Worm (Caenorhabditis elegans): ENCODE results near the gene M01F1.9.

M01F1.9 gene

ce11 chrIII:3456226-3456625 is 42.6 kb downstream of the M01F1.9 start (continued):
- TF ChIP-seq D1046.2 (GFP tag; IDR thresholded peaks at IDR 0.05) = peak; percentile 96
- TF ChIP-seq lin-1 (GFP tag; IDR thresholded peaks at IDR 0.05) = peak; percentile 91
- no peak for TF ChIP-seq zip-11 (GFP tag; IDR thresholded peaks at IDR 0.05)
- TF ChIP-seq duxl-1 (tag; optimal IDR thresholded peaks at IDR 0.05; ENCODE audit: poor library complexity) = peak; percentile 93
- TF ChIP-seq attf-4 (tag; optimal IDR thresholded peaks at IDR 0.05) = no peak
- peak; percentile 97 for TF ChIP-seq nhr-102 (tag; optimal IDR thresholded peaks at IDR 0.05)
- TF ChIP-seq ceh-20 (GFP tag; IDR thresholded peaks at IDR 0.05) = peak; percentile 98
- peak; percentile 100 for TF ChIP-seq lin-38 (GFP tag; IDR thresholded peaks at IDR 0.05)
- peak in 1 of 2 experiments; percentile 64 for TF ChIP-seq ZK546.5 (tag; optimal IDR thresholded peaks at IDR 0.05)
- peak in 1 of 2 experiments; percentile 99 for TF ChIP-seq unc-62 (GFP tag; optimal IDR thresholded peaks at IDR 0.05 in 1 of 2)
- TF ChIP-seq unc-62 (tag; optimal IDR thresholded peaks at IDR 0.05) = no peak
- TF ChIP-seq F49E8.2 (tag; optimal IDR thresholded peaks at IDR 0.05; ENCODE audit: borderline replicate concordance) = peak; percentile 8
- no peak for TF ChIP-seq Y105C5A.15 (GFP tag; IDR thresholded peaks at IDR 0.05)
- peak; percentile 87 for TF ChIP-seq spr-3 (GFP tag; optimal IDR thresholded peaks at IDR 0.05)
- TF ChIP-seq unc-39 (tag; optimal IDR thresholded peaks at IDR 0.05) = no peak
- peak; percentile 15 for TF ChIP-seq gei-8 (GFP tag; optimal IDR thresholded peaks at IDR 0.05)
- peak; percentile 45 for TF ChIP-seq pqm-1 (tag; optimal IDR thresholded peaks at IDR 0.05)
- TF ChIP-seq ces-1 (GFP tag; optimal IDR thresholded peaks at IDR 0.05) = peak; percentile 84
- TF ChIP-seq T20F7.1 (GFP tag; optimal IDR thresholded peaks at IDR 0.05) = peak; percentile 95
- peak; percentile 90 for TF ChIP-seq saeg-2 (GFP tag; IDR thresholded peaks at IDR 0.05)
- peak; percentile 68 for TF ChIP-seq nhr-76 (tag; optimal IDR thresholded peaks at IDR 0.05)
- peak; percentile 92 for TF ChIP-seq lin-15B (tag; optimal IDR thresholded peaks at IDR 0.05)
- peak; percentile 95 for TF ChIP-seq F37D6.2 (tag; optimal IDR thresholded peaks at IDR 0.05)
- peak; percentile 96 for TF ChIP-seq fkh-10 (GFP tag; optimal IDR thresholded peaks at IDR 0.05)
- peak; percentile 91 for TF ChIP-seq nhr-25 (tag; optimal IDR thresholded peaks at IDR 0.05; ENCODE audit: borderline replicate concordance, insufficient read depth)
- TF ChIP-seq hlh-11 (tag; optimal IDR thresholded peaks at IDR 0.05) = peak; percentile 97
- TF ChIP-seq F26F4.8 (GFP tag; conservative IDR thresholded peaks at IDR 0.05) = no peak
- peak; percentile 97 for TF ChIP-seq nhr-11 (tag; optimal IDR thresholded peaks at IDR 0.05)
- TF ChIP-seq cey-2 (tag; optimal IDR thresholded peaks at IDR 0.05; ENCODE audit: borderline replicate concordance, insufficient read depth) = no peak
- TF ChIP-seq skn-1 (tag; optimal IDR thresholded peaks at IDR 0.05) = no peak
- peak; percentile 91 for TF ChIP-seq zfp-2 (tag; optimal IDR thresholded peaks at IDR 0.05)
- peak; percentile 93 for TF ChIP-seq arid-1 (GFP tag; conservative IDR thresholded peaks at IDR 0.05)
- TF ChIP-seq tag-97 (GFP tag; IDR thresholded peaks at IDR 0.05) = no peak
- TF ChIP-seq aha-1 (tag) = peak; percentile 98
- TF ChIP-seq lsy-2 (tag; optimal IDR thresholded peaks at IDR 0.05) = peak; percentile 98 to 100
- 0 out of 2 replicates have a peak, but pooled peaks have one; percentile 7 for TF ChIP-seq set-16 (GFP tag; IDR thresholded peaks at IDR 0.05)
- TF ChIP-seq ceh-28 (tag; optimal IDR thresholded peaks at IDR 0.05) = no peak
- peak; percentile 99 for TF ChIP-seq rbr-2 (tag; optimal IDR thresholded peaks at IDR 0.05)
- 0 out of 2 replicates have a peak, but pooled peaks have one; percentile 15 for TF ChIP-seq nhr-41 (GFP tag; IDR thresholded peaks at IDR 0.05)
- peak; percentile 98 for TF ChIP-seq T26A8.4 (GFP tag; IDR thresholded peaks at IDR 0.05)
- TF ChIP-seq zag-1 (tag; optimal IDR thresholded peaks at IDR 0.05) = peak; percentile 26
- TF ChIP-seq fos-1 (tag; optimal IDR thresholded peaks at IDR 0.05) = peak; percentile 52
- TF ChIP-seq php-3 (GFP tag; IDR thresholded peaks at IDR 0.05) = peak; percentile 86
- peak; percentile 72 to 82; a peak in 2 of 4 replicates for TF ChIP-seq madf-5 (GFP tag; IDR thresholded peaks at IDR 0.05)
- peak; percentile 95 for TF ChIP-seq mdt-29 (GFP tag; IDR thresholded peaks at IDR 0.05)
- TF ChIP-seq ceh-32 (tag; optimal IDR thresholded peaks at IDR 0.05; ENCODE audit: poor library complexity) = no peak
- peak; percentile 95 for TF ChIP-seq ctbp-1 (GFP tag; IDR thresholded peaks at IDR 0.05)
- TF ChIP-seq snpc-4 (tag; optimal IDR thresholded peaks at IDR 0.05) = no peak
- TF ChIP-seq ztf-11 (tag; optimal IDR thresholded peaks at IDR 0.05) = no peak
- peak; percentile 98 for TF ChIP-seq mep-1 (tag; optimal IDR thresholded peaks at IDR 0.05)
- peak; percentile 95 for TF ChIP-seq tra-1 (GFP tag; IDR thresholded peaks at IDR 0.05)
- TF ChIP-seq ama-1 (optimal IDR thresholded peaks at IDR 0.05) = peak; percentile 60

Measured in whole organism, L4 larva.